Worm (Caenorhabditis elegans) whole organism, midembryonic: ENCODE measurements around the gene rps-14.

Experiments
- T22C8.4 ChIP-seq: fragments of 200-800 bp; sonication (Bioruptor generic); IDR thresholded peaks from 2 replicates; pipeline ENCODE4 v1.3.6; 2022; ENCODE audit warnings: missing genetic modification characterization, missing compliant biosample characterization
- cog-1 ChIP-seq: sonication (generic microtip); optimal IDR thresholded peaks from 2 replicates; lab custom pipeline; 2016; ENCODE audit warnings: missing genetic modification characterization, missing compliant biosample characterization
- flt-1 ChIP-seq: fragments of 200-800 bp; sonication (Bioruptor generic); IDR thresholded peaks from 2 replicates; pipeline ENCODE4 v1.3.6; 2022; ENCODE audit warnings: missing genetic modification characterization, missing compliant biosample characterization
- klf-2 ChIP-seq: fragments of 200-800 bp; sonication (Bioruptor generic); conservative IDR thresholded peaks from 2 replicates; pipeline ENCODE4 v1.3.6; 2022; ENCODE audit warnings: missing genetic modification reagents, missing genetic modification characterization, missing compliant biosample characterization
- med-1 ChIP-seq: sonication (generic microtip); optimal IDR thresholded peaks from 2 replicates; lab custom pipeline; 2017; ENCODE audit warnings: missing genetic modification characterization, mild to moderate bottlenecking, missing compliant biosample characterization, antibody characterized with exemption, missing genetic modification reagents; ENCODE audit not compliant: insufficient read depth
- ref-1 ChIP-seq: fragments of 200-800 bp; sonication (Bioruptor generic); conservative IDR thresholded peaks from 2 replicates; pipeline ENCODE4 v1.3.6; 2022; ENCODE audit warnings: missing genetic modification reagents, missing genetic modification characterization, missing compliant biosample characterization
- tab-1 ChIP-seq: fragments of 200-800 bp; sonication (Bioruptor generic); IDR thresholded peaks from 2 replicates; pipeline ENCODE4 v1.3.6; 2022; ENCODE audit warnings: missing genetic modification characterization, missing compliant biosample characterization
- ztf-23 ChIP-seq: fragments of 200-800 bp; sonication (Bioruptor generic); IDR thresholded peaks from 2 replicates; pipeline ENCODE4 v1.3.6; 2022; ENCODE audit warnings: missing genetic modification reagents, missing genetic modification characterization, missing compliant biosample characterization
- ztf-29 ChIP-seq: fragments of 200-800 bp; sonication (Bioruptor generic); IDR thresholded peaks from 2 replicates; pipeline ENCODE4 v1.3.6; 2022; ENCODE audit warnings: missing genetic modification reagents, missing genetic modification characterization, missing compliant biosample characterization

rps-14 gene

DNA sequence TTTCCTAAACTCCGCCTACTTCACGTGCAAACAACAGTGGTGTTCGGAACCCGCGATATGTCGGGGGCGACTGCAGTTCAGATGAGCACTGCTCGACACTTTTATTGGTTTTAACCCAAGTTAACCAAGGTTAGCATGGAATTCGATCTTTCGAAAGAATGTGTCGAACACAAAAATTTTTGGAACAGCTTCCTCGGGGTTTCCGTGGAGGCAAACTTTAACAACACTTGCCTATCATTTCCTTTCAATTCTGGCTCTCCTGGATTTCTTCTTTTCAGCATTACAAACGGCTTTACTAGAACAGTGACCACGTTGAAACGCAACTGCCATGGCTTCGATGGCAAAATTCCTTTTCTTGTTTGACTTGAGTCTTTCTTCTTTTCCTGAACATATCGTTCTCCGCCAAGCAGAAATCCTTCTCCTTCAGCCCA is 38.1 kb downstream of the rps-14 start:
- TF ChIP-seq tab-1 (GFP tag; lab: Robert Waterston, UW): no peak
- no peak for TF ChIP-seq med-1 (GFP tag; lab: Kevin White, UChicago)
- no peak for TF ChIP-seq cog-1 (tag; lab: Kevin White, UChicago)
- TF ChIP-seq ztf-23: no peak
- no peak for TF ChIP-seq klf-2 (GFP tag; lab: Robert Waterston, UW)
- no peak for TF ChIP-seq ztf-29
- no peak for TF ChIP-seq T22C8.4
- TF ChIP-seq ref-1 (GFP tag; lab: Robert Waterston, UW): no peak
- TF ChIP-seq flt-1: no peak

DNA sequence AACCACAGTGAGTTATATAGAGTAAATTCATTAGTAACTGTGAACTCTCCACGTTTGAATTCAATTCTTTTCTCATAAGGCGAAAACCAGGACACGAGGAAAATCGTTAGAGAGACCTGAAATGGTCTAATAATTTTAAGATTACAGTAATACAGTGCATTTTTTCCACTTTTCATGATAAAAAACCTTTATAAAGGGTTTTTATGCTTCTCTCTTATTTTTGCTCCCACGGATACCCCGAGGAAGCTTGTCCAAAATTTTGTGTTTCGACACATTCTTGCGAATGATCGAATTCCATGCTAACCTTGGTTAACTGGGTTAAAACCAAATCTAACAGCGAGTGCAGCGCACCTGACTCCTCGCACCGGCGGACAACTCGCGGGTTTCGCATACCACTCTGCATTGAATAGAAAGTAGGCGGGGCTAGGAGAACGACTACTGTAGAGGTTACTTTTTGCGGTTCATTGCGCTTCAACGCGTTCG is 39.1 kb downstream of the rps-14 start:
- TF ChIP-seq ztf-29: no peak
- no peak for TF ChIP-seq ref-1 (GFP tag; lab: Robert Waterston, UW)
- TF ChIP-seq flt-1: peak; percentile 63; the same call in 1 of the 2 replicates
- TF ChIP-seq T22C8.4: no peak
- no peak for TF ChIP-seq cog-1 (tag; lab: Kevin White, UChicago)
- no peak for TF ChIP-seq ztf-23
- no peak for TF ChIP-seq klf-2 (GFP tag; lab: Robert Waterston, UW)
- no peak for TF ChIP-seq tab-1 (GFP tag; lab: Robert Waterston, UW)

DNA sequence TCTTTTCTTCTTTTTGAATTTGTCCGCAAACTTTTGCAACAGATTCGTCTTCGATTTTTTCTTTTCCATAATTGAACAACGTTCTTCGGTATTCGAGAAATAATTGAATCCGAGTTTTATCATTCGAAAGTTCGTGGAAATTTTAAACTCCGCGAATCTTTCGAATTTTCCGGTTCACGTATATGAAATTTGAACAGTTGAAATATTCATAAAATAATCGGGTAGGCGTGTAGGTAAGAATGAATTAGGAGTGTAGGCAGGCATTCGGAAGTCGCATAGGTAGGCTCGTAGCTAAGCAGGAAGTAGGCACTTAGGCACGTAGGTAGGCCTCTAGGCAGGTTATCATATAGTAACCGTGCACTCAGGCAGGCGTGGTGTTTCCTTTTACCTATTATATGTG is 41.2 kb downstream of the rps-14 start, which contains the start of gene B0280.11:
Gene B0280.11, minus strand, starts transcription at position 101 of the 400 bp plus-strand sequence.
- no peak for TF ChIP-seq med-1 (GFP tag; lab: Kevin White, UChicago)
- TF ChIP-seq tab-1 (GFP tag; lab: Robert Waterston, UW): no peak
- TF ChIP-seq ztf-29: no peak
- TF ChIP-seq ztf-23: no peak
- no peak for TF ChIP-seq ref-1 (GFP tag; lab: Robert Waterston, UW)
- no peak for TF ChIP-seq klf-2 (GFP tag; lab: Robert Waterston, UW)
- TF ChIP-seq T22C8.4: no peak
- TF ChIP-seq flt-1: no peak

DNA sequence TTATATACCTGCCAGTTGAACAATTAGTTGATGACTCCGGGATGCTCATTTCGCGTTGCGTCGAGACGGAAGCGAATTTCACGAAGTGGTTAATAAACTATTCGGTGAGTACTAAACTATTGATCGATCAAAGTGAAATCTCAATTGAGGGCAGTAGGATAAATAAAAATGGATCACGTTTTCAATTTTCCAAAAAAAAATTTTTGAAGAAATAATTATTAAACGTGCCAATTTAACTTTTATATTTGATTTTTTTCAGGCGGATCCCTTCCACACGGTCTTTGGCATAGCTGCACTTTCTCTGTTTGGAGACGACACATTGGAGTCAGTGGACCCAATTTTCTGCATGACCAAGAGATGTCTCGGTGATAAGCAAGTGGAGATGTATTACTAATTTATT is 43.4 kb downstream of the rps-14 start, which contains the start of gene B0280.17:
Gene B0280.17, minus strand, starts transcription at position 101 of the 400 bp plus-strand sequence.
- TF ChIP-seq klf-2 (GFP tag; lab: Robert Waterston, UW) (no peak), ztf-29 (no peak), ztf-23 (no peak), med-1 (GFP tag; lab: Kevin White, UChicago) (no peak), ref-1 (GFP tag; lab: Robert Waterston, UW) (no peak), tab-1 (GFP tag; lab: Robert Waterston, UW) (no peak), flt-1 (no peak), T22C8.4 (no peak), cog-1 (tag; lab: Kevin White, UChicago) (no peak)

DNA sequence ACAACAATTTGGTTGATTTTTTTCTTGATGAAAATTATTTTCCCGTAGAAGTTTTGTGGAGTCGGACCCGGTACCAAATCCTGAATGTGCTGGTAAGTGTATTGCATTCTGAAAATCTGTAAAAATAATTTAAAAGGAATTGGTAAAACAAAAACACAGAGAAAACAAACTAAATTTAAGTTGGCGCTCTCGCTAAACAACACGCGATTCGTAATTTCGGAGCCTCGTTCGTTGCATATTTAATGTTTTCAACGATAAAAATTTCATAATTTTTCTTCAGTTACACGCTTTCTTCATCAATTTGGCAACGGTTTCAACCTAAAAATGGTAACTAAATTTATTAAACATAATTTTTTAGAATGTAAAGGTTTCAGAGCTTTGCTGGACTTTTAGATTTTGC is 45.8 kb downstream of the rps-14 start, which contains the start of the genes pot-1 and ggtb-1:
Gene pot-1, minus strand, starts transcription at position 120 of the 400 bp plus-strand sequence.
Gene ggtb-1, plus strand, starts transcription at position 208 of the 400 bp plus-strand sequence.
- TF ChIP-seq T22C8.4: no peak
